Worm (Caenorhabditis elegans): ENCODE measurements around the gene nphp-4.

nphp-4 gene

ce11 chrV:11799252-11799822 is 44.2 kb downstream of the nphp-4 start (continued):
- TF ChIP-seq mxl-2 (GFP tag; conservative IDR thresholded peaks at IDR 0.05) (peak; percentile 94), sdz-12 (GFP tag; optimal IDR thresholded peaks at IDR 0.05) (peak; percentile 31), duxl-1 (tag; optimal IDR thresholded peaks at IDR 0.05; ENCODE audit: poor library complexity) (peak; percentile 28), egl-27 (tag; optimal IDR thresholded peaks at IDR 0.05) (no peak), aha-1 (tag) (no peak), saeg-2 (GFP tag; IDR thresholded peaks at IDR 0.05) (0 out of 2 replicates have a peak, but pooled peaks have one; percentile 5), ZK337.2 (GFP tag; IDR thresholded peaks at IDR 0.05) (no peak), Y105C5A.15 (GFP tag; IDR thresholded peaks at IDR 0.05) (no peak), dpl-1 (GFP tag; optimal IDR thresholded peaks at IDR 0.05) (peak; percentile 13), F10B5.3 (tag; optimal IDR thresholded peaks at IDR 0.05) (no peak)

- TF ChIP-seq jun-1 (tag; optimal IDR thresholded peaks at IDR 0.05): no peak
- no peak for TF ChIP-seq ztf-11 (tag; optimal IDR thresholded peaks at IDR 0.05)
- no peak for TF ChIP-seq rbr-2 (tag; optimal IDR thresholded peaks at IDR 0.05)
- TF ChIP-seq hlh-30 (tag; optimal IDR thresholded peaks at IDR 0.05; ENCODE audit: insufficient read depth): peak; percentile 63
Measured at ce11 chrV:11798320-11798719, 45.2 kb downstream of the nphp-4 start.

ce11 chrV:11797272-11797855 is 46.2 kb downstream of the nphp-4 start:
- peak; percentile 70 for TF ChIP-seq mxl-3 (GFP tag; optimal IDR thresholded peaks at IDR 0.05)
- peak; percentile 25 for TF ChIP-seq hlh-30 (tag; optimal IDR thresholded peaks at IDR 0.05; ENCODE audit: insufficient read depth)
- no peak for TF ChIP-seq nhr-6 (tag; optimal IDR thresholded peaks at IDR 0.05)
- peak; percentile 12 for TF ChIP-seq hlh-11 (tag; optimal IDR thresholded peaks at IDR 0.05)

ce11 chrV:11796343-11796742 is 47.2 kb downstream of the nphp-4 start:
- TF ChIP-seq arid-1 (GFP tag; conservative IDR thresholded peaks at IDR 0.05) (no peak), tra-1 (GFP tag; IDR thresholded peaks at IDR 0.05) (0 out of 2 replicates have a peak, but pooled peaks have one; percentile 14), mdl-1 (tag; optimal IDR thresholded peaks at IDR 0.05) (peak in 1 of 2 experiments; percentile 30), ceh-32 (tag; optimal IDR thresholded peaks at IDR 0.05; ENCODE audit: poor library complexity) (no peak), hlh-11 (tag; optimal IDR thresholded peaks at IDR 0.05) (peak; percentile 18), hlh-30 (tag; optimal IDR thresholded peaks at IDR 0.05; ENCODE audit: insufficient read depth) (peak; percentile 17), zfp-2 (tag; optimal IDR thresholded peaks at IDR 0.05) (no peak), nhr-48 (tag; optimal IDR thresholded peaks at IDR 0.05) (no peak), jun-1 (tag; optimal IDR thresholded peaks at IDR 0.05) (no peak), mxl-3 (GFP tag; optimal IDR thresholded peaks at IDR 0.05) (peak; percentile 29), lsy-2 (tag; optimal IDR thresholded peaks at IDR 0.05) (peak in 1 of 2 experiments; percentile 6), nhr-11 (tag; optimal IDR thresholded peaks at IDR 0.05) (no peak), nhr-28 (tag; optimal IDR thresholded peaks at IDR 0.05) (peak; percentile 11), unc-62 (GFP tag; optimal IDR thresholded peaks at IDR 0.05 in 1 of 2) (peak in 1 of 2 experiments; percentile 98), unc-62 (tag; optimal IDR thresholded peaks at IDR 0.05) (no peak), daf-12 (tag; optimal IDR thresholded peaks at IDR 0.05) (no peak)

- TF ChIP-seq hlh-11 (tag; optimal IDR thresholded peaks at IDR 0.05): peak; percentile 7
- peak; percentile 36 for TF ChIP-seq hlh-30 (tag; optimal IDR thresholded peaks at IDR 0.05; ENCODE audit: insufficient read depth)
- no peak for TF ChIP-seq F49E8.2 (tag; optimal IDR thresholded peaks at IDR 0.05; ENCODE audit: borderline replicate concordance)
Measured at ce11 chrV:11795352-11795751, 48.2 kb downstream of the nphp-4 start.

ce11 chrV:11794172-11794571 is 49.4 kb downstream of the nphp-4 start:
- no peak for TF ChIP-seq nhr-28 (tag; optimal IDR thresholded peaks at IDR 0.05)
- TF ChIP-seq aha-1 (tag): peak; percentile 25
- TF ChIP-seq dmd-8 (GFP tag; IDR thresholded peaks at IDR 0.05): no peak
- no peak for TF ChIP-seq ZK337.2 (GFP tag; IDR thresholded peaks at IDR 0.05)
- TF ChIP-seq nhr-48 (tag; optimal IDR thresholded peaks at IDR 0.05): peak; percentile 80
- peak in 1 of 2 experiments; percentile 76 for TF ChIP-seq unc-62 (GFP tag; optimal IDR thresholded peaks at IDR 0.05 in 1 of 2)
- no peak for TF ChIP-seq unc-62 (tag; optimal IDR thresholded peaks at IDR 0.05)
- no peak for TF ChIP-seq madf-5 (GFP tag; IDR thresholded peaks at IDR 0.05)
- TF ChIP-seq zip-11 (GFP tag; IDR thresholded peaks at IDR 0.05): no peak
- TF ChIP-seq set-16 (GFP tag; IDR thresholded peaks at IDR 0.05): no peak
- TF ChIP-seq ceh-28 (tag; optimal IDR thresholded peaks at IDR 0.05): no peak
- no peak for TF ChIP-seq ceh-82 (tag; optimal IDR thresholded peaks at IDR 0.05)
- TF ChIP-seq saeg-2 (GFP tag; IDR thresholded peaks at IDR 0.05): no peak
- no peak for TF ChIP-seq lin-29 (GFP tag; IDR thresholded peaks at IDR 0.05)
- no peak for TF ChIP-seq nhr-42 (GFP tag; IDR thresholded peaks at IDR 0.05)
- TF ChIP-seq lin-38 (GFP tag; IDR thresholded peaks at IDR 0.05): no peak
- no peak for TF ChIP-seq tag-97 (GFP tag; IDR thresholded peaks at IDR 0.05)
